Worm (Caenorhabditis elegans): ENCODE results near the gene ZK1307.8.
A peak's percentile ranks its signal among the peaks of the same experiment; 100 is the strongest.

ZK1307.8 gene

DNA sequence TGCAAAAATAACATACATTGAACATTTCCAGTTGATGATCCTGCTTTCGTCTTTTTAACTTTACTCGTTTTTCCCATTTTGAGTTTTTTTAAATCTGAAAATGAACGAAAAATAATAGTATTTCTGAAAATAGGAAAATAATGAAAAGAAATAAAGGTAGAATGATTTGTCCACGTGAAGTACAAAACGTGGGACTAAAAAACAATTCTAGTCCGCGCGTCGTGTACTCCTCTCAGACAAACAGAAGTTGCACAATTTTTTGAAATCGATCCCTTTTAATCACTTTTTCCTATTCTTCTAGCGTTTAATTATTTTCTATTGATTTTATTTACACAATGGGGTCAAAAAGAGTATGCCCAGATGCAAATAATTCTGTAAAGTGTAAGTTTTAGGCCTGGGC lies 33.3 kb upstream of the ZK1307.8 start, which contains the start of the genes E02H1.1 and tag-124 (continued):
- TF ChIP-seq pqm-1 (tag; optimal IDR thresholded peaks at IDR 0.05) (no peak), mxl-2 (GFP tag; conservative IDR thresholded peaks at IDR 0.05) (no peak), saeg-2 (GFP tag; IDR thresholded peaks at IDR 0.05) (no peak), dmd-8 (GFP tag; IDR thresholded peaks at IDR 0.05) (no peak), T20F7.1 (GFP tag; optimal IDR thresholded peaks at IDR 0.05) (peak; percentile 82), zip-2 (tag; optimal IDR thresholded peaks at IDR 0.05) (peak; percentile 78), tag-97 (GFP tag; IDR thresholded peaks at IDR 0.05) (0 out of 2 replicates have a peak, but pooled peaks have one; percentile 51), mes-2 (tag; optimal IDR thresholded peaks at IDR 0.05; ENCODE audit: poor library complexity, severe bottlenecking) (peak; percentile 99), rbr-2 (tag; optimal IDR thresholded peaks at IDR 0.05) (peak; percentile 46), F49E8.2 (tag; optimal IDR thresholded peaks at IDR 0.05; ENCODE audit: borderline replicate concordance) (peak; percentile 45), aly-2 (tag; optimal IDR thresholded peaks at IDR 0.05) (no peak), pha-4 (GFP tag; IDR thresholded peaks at IDR 0.05) (0 out of 2 replicates have a peak, but pooled peaks have one; percentile 9), pha-4 (tag; optimal IDR thresholded peaks at IDR 0.05) (peak; percentile 49), spr-1 (tag; optimal IDR thresholded peaks at IDR 0.05) (no peak), F10B5.3 (tag; optimal IDR thresholded peaks at IDR 0.05) (no peak), ceh-32 (tag; optimal IDR thresholded peaks at IDR 0.05; ENCODE audit: poor library complexity) (no peak), F37D6.2 (tag; optimal IDR thresholded peaks at IDR 0.05) (no peak), daf-19 (GFP tag; conservative IDR thresholded peaks at IDR 0.05) (no peak), lin-38 (GFP tag; IDR thresholded peaks at IDR 0.05) (peak; percentile 62), jun-1 (tag; optimal IDR thresholded peaks at IDR 0.05) (no peak), daf-8 (GFP tag; IDR thresholded peaks at IDR 0.05) (no peak), dpl-1 (GFP tag; optimal IDR thresholded peaks at IDR 0.05) (peak; percentile 79), madf-5 (GFP tag; IDR thresholded peaks at IDR 0.05) (no peak), mdl-1 (tag; optimal IDR thresholded peaks at IDR 0.05) (no peak), ctbp-1 (GFP tag; IDR thresholded peaks at IDR 0.05) (0 out of 2 replicates have a peak, but pooled peaks have one; percentile 31), nhr-41 (GFP tag; IDR thresholded peaks at IDR 0.05) (no peak), lin-15B (tag; optimal IDR thresholded peaks at IDR 0.05) (no peak), hif-1 (tag; optimal IDR thresholded peaks at IDR 0.05) (peak in 1 of 2 experiments; percentile 90), Y105C5A.15 (GFP tag; IDR thresholded peaks at IDR 0.05) (no peak), zip-11 (GFP tag; IDR thresholded peaks at IDR 0.05) (no peak), cey-2 (tag; optimal IDR thresholded peaks at IDR 0.05; ENCODE audit: borderline replicate concordance, insufficient read depth) (no peak), egl-43 (GFP tag; IDR thresholded peaks at IDR 0.05) (no peak), nhr-25 (tag; optimal IDR thresholded peaks at IDR 0.05; ENCODE audit: borderline replicate concordance, insufficient read depth) (no peak), gei-8 (GFP tag; optimal IDR thresholded peaks at IDR 0.05) (no peak), ceh-20 (GFP tag; IDR thresholded peaks at IDR 0.05) (peak; percentile 49; the same call in 1 of the 2 replicates), nhr-28 (tag; optimal IDR thresholded peaks at IDR 0.05) (peak; percentile 35), nhr-11 (tag; optimal IDR thresholded peaks at IDR 0.05) (peak; percentile 87), ama-1 (optimal IDR thresholded peaks at IDR 0.05) (no peak), hmg-1.1 (GFP tag; IDR thresholded peaks at IDR 0.05) (peak; percentile 62), Y48G9A.11 (GFP tag; IDR thresholded peaks at IDR 0.05) (peak; percentile 70; the same call in 1 of the 2 replicates), ceh-82 (tag; optimal IDR thresholded peaks at IDR 0.05) (no peak), T26A8.4 (GFP tag; IDR thresholded peaks at IDR 0.05) (no peak), snpc-4 (tag; optimal IDR thresholded peaks at IDR 0.05) (no peak), Y5F2A.4 (GFP tag; optimal IDR thresholded peaks at IDR 0.05) (no peak), hlh-11 (tag; optimal IDR thresholded peaks at IDR 0.05) (peak; percentile 33), hlh-30 (tag; optimal IDR thresholded peaks at IDR 0.05; ENCODE audit: insufficient read depth) (peak; percentile 42), spr-3 (GFP tag; optimal IDR thresholded peaks at IDR 0.05) (no peak), nhr-237 (tag; optimal IDR thresholded peaks at IDR 0.05) (no peak), ceh-28 (tag; optimal IDR thresholded peaks at IDR 0.05) (no peak), zfp-3 (GFP tag; conservative IDR thresholded peaks at IDR 0.05) (no peak), duxl-1 (tag; optimal IDR thresholded peaks at IDR 0.05; ENCODE audit: poor library complexity) (peak; percentile 86)

Data from whole organism, L4 larva.